Fruit fly (Drosophila melanogaster) whole organism, embryonic: ENCODE results near the gene CG5390.

Experiments used
- Atf6 ChIP-seq: fragments of 200-800 bp; sonication (Bioruptor generic); IDR thresholded peaks from 2 replicates; pipeline ENCODE4 v1.3.6; 2022; ENCODE audit warnings: missing biosample characterization, missing genetic modification characterization
- Bgb ChIP-seq: fragments of 200-800 bp; sonication (Bioruptor generic); IDR thresholded peaks from 2 replicates; pipeline ENCODE4 v1.3.6; 2022; ENCODE audit warnings: missing biosample characterization, missing genetic modification characterization; ENCODE audit not compliant: partially characterized antibody
- CG10209 ChIP-seq: fragments of 200-800 bp; sonication (Bioruptor generic); optimal IDR thresholded peaks from 3 replicates; lab custom pipeline; 2017; ENCODE audit warnings: missing biosample characterization, mild to moderate bottlenecking, missing genetic modification characterization, missing genetic modification reagents
- CG10321 ChIP-seq: fragments of 200-800 bp; sonication (Bioruptor generic); IDR thresholded peaks from 2 replicates; pipeline ENCODE4 v1.3.6; 2022; ENCODE audit warnings: missing biosample characterization, missing genetic modification characterization
- CG11723 ChIP-seq: fragments of 200-800 bp; sonication (Bioruptor generic); optimal IDR thresholded peaks from 2 replicates; lab custom pipeline; 2017; ENCODE audit warnings: missing biosample characterization, mild to moderate bottlenecking, missing genetic modification characterization
- CG12299 ChIP-seq: fragments of 200-800 bp; sonication (Bioruptor generic); optimal IDR thresholded peaks from 2 replicates; lab custom pipeline; 2018; ENCODE audit warnings: missing biosample characterization, mild to moderate bottlenecking, missing genetic modification characterization
- CG12942 ChIP-seq: fragments of 200-800 bp; sonication (Bioruptor generic); optimal IDR thresholded peaks from 3 replicates; lab custom pipeline; 2016; ENCODE audit warnings: missing biosample characterization, missing genetic modification characterization
- CG13775 ChIP-seq: fragments of 200-800 bp; sonication (Bioruptor generic); optimal IDR thresholded peaks from 3 replicates; lab custom pipeline; 2017; ENCODE audit warnings: missing biosample characterization, mild to moderate bottlenecking, missing genetic modification characterization
- CG16815 ChIP-seq: fragments of 200-800 bp; sonication (Bioruptor generic); optimal IDR thresholded peaks from 3 replicates; lab custom pipeline; 2017; ENCODE audit warnings: missing biosample characterization, mild to moderate bottlenecking, missing genetic modification characterization
- CG17612 ChIP-seq: fragments of 200-800 bp; sonication (Bioruptor generic); IDR thresholded peaks from 2 replicates; pipeline ENCODE4 v1.3.6; 2022; ENCODE audit warnings: missing biosample characterization, missing genetic modification characterization
- CG17802 ChIP-seq: fragments of 200-800 bp; sonication (Bioruptor generic); optimal IDR thresholded peaks from 2 replicates; lab custom pipeline; 2018; ENCODE audit warnings: missing biosample characterization, mild to moderate bottlenecking, missing genetic modification characterization, moderate library complexity
- CG17829 ChIP-seq: fragments of 200-800 bp; optimal IDR thresholded peaks from 2 replicates; lab custom pipeline; 2019; ENCODE audit warnings: missing biosample characterization, mild to moderate bottlenecking, missing genetic modification characterization, moderate library complexity
- CG18262 ChIP-seq: fragments of 200-800 bp; optimal IDR thresholded peaks from 3 replicates; lab custom pipeline; 2019; ENCODE audit warnings: missing biosample characterization, mild to moderate bottlenecking, missing genetic modification characterization, moderate library complexity
- CG2202 ChIP-seq: fragments of 200-800 bp; sonication (Bioruptor generic); optimal IDR thresholded peaks from 2 replicates; lab custom pipeline; 2018; ENCODE audit warnings: missing biosample characterization, mild to moderate bottlenecking, missing genetic modification characterization
- CG34224 ChIP-seq: fragments of 200-800 bp; sonication (Bioruptor generic); IDR thresholded peaks from 3 replicates; pipeline ENCODE4 v1.3.6; 2022; ENCODE audit warnings: missing biosample characterization, missing genetic modification characterization; ENCODE audit not compliant: partially characterized antibody
- CG3995 ChIP-seq: fragments of 200-800 bp; sonication (Bioruptor generic); optimal IDR thresholded peaks from 3 replicates; lab custom pipeline; 2016; ENCODE audit warnings: missing biosample characterization, missing genetic modification characterization
- CG4854 ChIP-seq: fragments of 200-800 bp; sonication (Bioruptor generic); optimal IDR thresholded peaks from 2 replicates; lab custom pipeline; 2016; ENCODE audit warnings: missing biosample characterization, missing genetic modification characterization, inconsistent platforms
- CG5180 ChIP-seq: fragments of 200-800 bp; sonication (Bioruptor generic); optimal IDR thresholded peaks from 3 replicates; lab custom pipeline; 2017; ENCODE audit warnings: missing biosample characterization, missing genetic modification characterization, mild to moderate bottlenecking, moderate library complexity, missing genetic modification reagents
- CG6654 ChIP-seq: fragments of 200-800 bp; sonication (Bioruptor generic); optimal IDR thresholded peaks from 2 replicates; lab custom pipeline; 2017; ENCODE audit warnings: missing biosample characterization, mild to moderate bottlenecking, missing genetic modification characterization
- CG7839 ChIP-seq: fragments of 200-800 bp; sonication (Bioruptor generic); optimal IDR thresholded peaks from 3 replicates; lab custom pipeline; 2018; ENCODE audit warnings: missing biosample characterization, mild to moderate bottlenecking, missing genetic modification characterization, moderate library complexity
- CG9609 ChIP-seq: fragments of 200-800 bp; sonication (Bioruptor generic); optimal IDR thresholded peaks from 3 replicates; lab custom pipeline; 2016; ENCODE audit warnings: missing biosample characterization, missing genetic modification characterization
- CG9727 ChIP-seq: fragments of 200-800 bp; sonication (Bioruptor generic); optimal IDR thresholded peaks from 3 replicates; lab custom pipeline; 2017; ENCODE audit warnings: missing biosample characterization, mild to moderate bottlenecking, missing genetic modification characterization
- CG9817 ChIP-seq: fragments of 200-800 bp; sonication (Bioruptor generic); optimal IDR thresholded peaks from 2 replicates; lab custom pipeline; 2018; ENCODE audit warnings: missing biosample characterization, mild to moderate bottlenecking, missing genetic modification characterization, moderate library complexity
- CHES-1-like ChIP-seq: fragments of 200-800 bp; sonication (Bioruptor generic); optimal IDR thresholded peaks from 2 replicates; lab custom pipeline; 2016; ENCODE audit warnings: missing biosample characterization, missing genetic modification characterization
- CoRest ChIP-seq: fragments of 200-800 bp; sonication (Bioruptor generic); optimal IDR thresholded peaks from 3 replicates; lab custom pipeline; 2018; ENCODE audit warnings: missing biosample characterization, mild to moderate bottlenecking, missing genetic modification characterization, moderate library complexity
- HLH4C ChIP-seq: fragments of 200-800 bp; sonication (Bioruptor generic); IDR thresholded peaks from 3 replicates; pipeline ENCODE4 v1.3.6; 2022; ENCODE audit warnings: missing biosample characterization, missing genetic modification characterization; ENCODE audit not compliant: partially characterized antibody
- Hey ChIP-seq: fragments of 200-800 bp; sonication (Bioruptor generic); optimal IDR thresholded peaks from 3 replicates; lab custom pipeline; 2018; ENCODE audit warnings: missing biosample characterization, mild to moderate bottlenecking, missing genetic modification characterization
- Hr3 ChIP-seq: fragments of 200-800 bp; sonication (Bioruptor generic); optimal IDR thresholded peaks from 3 replicates; lab custom pipeline; 2016; ENCODE audit warnings: missing biosample characterization, missing genetic modification characterization
- Hr39 ChIP-seq: fragments of >200 bp; optimal IDR thresholded peaks from 2 replicates; lab custom pipeline; 2017
- MESR4 ChIP-seq: fragments of 200-800 bp; sonication (Bioruptor generic); optimal IDR thresholded peaks from 2 replicates; lab custom pipeline; 2018; ENCODE audit warnings: missing biosample characterization, mild to moderate bottlenecking, missing genetic modification characterization, moderate library complexity
- Mad ChIP-seq: fragments of 200-800 bp; sonication (Bioruptor generic); optimal IDR thresholded peaks from 2 replicates; lab custom pipeline; 2016; ENCODE audit warnings: missing biosample characterization, missing genetic modification characterization
- Mes4 ChIP-seq: fragments of 200-800 bp; sonication (Bioruptor generic); optimal IDR thresholded peaks from 2 replicates; lab custom pipeline; 2016; ENCODE audit warnings: missing biosample characterization, missing genetic modification characterization
- NK7.1 ChIP-seq: fragments of 200-800 bp; sonication (Bioruptor generic); optimal IDR thresholded peaks from 3 replicates; lab custom pipeline; 2016; ENCODE audit warnings: missing biosample characterization, missing genetic modification characterization
- Nf-YA ChIP-seq: fragments of 200-800 bp; sonication (Bioruptor generic); IDR thresholded peaks from 2 replicates; pipeline ENCODE4 v1.3.6; 2022; ENCODE audit warnings: missing biosample characterization, missing genetic modification characterization
- Six4 ChIP-seq: fragments of 200-800 bp; sonication (Bioruptor generic); optimal IDR thresholded peaks from 2 replicates; lab custom pipeline; 2016; ENCODE audit warnings: missing biosample characterization, missing genetic modification characterization
- Spps ChIP-seq: fragments of 200-800 bp; sonication (Bioruptor generic); optimal IDR thresholded peaks from 2 replicates; lab custom pipeline; 2018; ENCODE audit warnings: missing biosample characterization, mild to moderate bottlenecking, missing genetic modification characterization
- Ssrp ChIP-seq: fragments of 200-800 bp; sonication (Bioruptor generic); optimal IDR thresholded peaks from 2 replicates; lab custom pipeline; 2018; ENCODE audit warnings: missing biosample characterization, mild to moderate bottlenecking, missing genetic modification characterization, moderate library complexity
- Vsx1 ChIP-seq: fragments of 200-800 bp; sonication (Bioruptor generic); optimal IDR thresholded peaks from 2 replicates; lab custom pipeline; 2017; ENCODE audit warnings: missing biosample characterization, mild to moderate bottlenecking, missing genetic modification characterization, missing genetic modification reagents
- disco-r ChIP-seq: fragments of 200-800 bp; sonication (Bioruptor generic); optimal IDR thresholded peaks from 2 replicates; lab custom pipeline; 2016; ENCODE audit warnings: missing biosample characterization, missing genetic modification characterization
- dm ChIP-seq: fragments of 200-800 bp; sonication (Bioruptor generic); optimal IDR thresholded peaks from 3 replicates; lab custom pipeline; 2016; ENCODE audit warnings: missing biosample characterization, missing genetic modification characterization
- fd96Cb ChIP-seq: fragments of 200-800 bp; sonication (Bioruptor generic); optimal IDR thresholded peaks from 2 replicates; lab custom pipeline; 2018; ENCODE audit warnings: missing biosample characterization, mild to moderate bottlenecking, missing genetic modification characterization, moderate library complexity
- fru ChIP-seq: fragments of >200 bp; optimal IDR thresholded peaks from 2 replicates; lab custom pipeline; 2017
- gfzf ChIP-seq: fragments of 200-800 bp; sonication (Bioruptor generic); optimal IDR thresholded peaks from 2 replicates; lab custom pipeline; 2016; ENCODE audit warnings: missing biosample characterization, mild to moderate bottlenecking, missing genetic modification characterization, moderate library complexity
- gsb ChIP-seq: fragments of 200-800 bp; sonication (Bioruptor generic); IDR thresholded peaks from 2 replicates; pipeline ENCODE4 v1.3.6; 2022; ENCODE audit warnings: missing biosample characterization, missing genetic modification characterization
- lilli ChIP-seq: fragments of 200-800 bp; sonication (Bioruptor generic); optimal IDR thresholded peaks from 3 replicates; lab custom pipeline; 2016; ENCODE audit warnings: missing biosample characterization, missing genetic modification characterization
- nerfin-1 ChIP-seq: fragments of 200-800 bp; sonication (Bioruptor generic); optimal IDR thresholded peaks from 3 replicates; lab custom pipeline; 2019; ENCODE audit warnings: missing biosample characterization, mild to moderate bottlenecking, missing genetic modification characterization, moderate library complexity
- tap ChIP-seq: fragments of 200-800 bp; optimal IDR thresholded peaks from 3 replicates; lab custom pipeline; 2019; ENCODE audit warnings: missing biosample characterization, mild to moderate bottlenecking, missing genetic modification characterization, moderate library complexity
- unpg ChIP-seq: fragments of 200-800 bp; sonication (Bioruptor generic); optimal IDR thresholded peaks from 3 replicates; lab custom pipeline; 2018; ENCODE audit warnings: missing biosample characterization, mild to moderate bottlenecking, missing genetic modification characterization, moderate library complexity
- zfh1 ChIP-seq: fragments of 200-800 bp; sonication (Bioruptor generic); IDR thresholded peaks from 3 replicates; pipeline ENCODE4 v1.3.6; 2022; ENCODE audit warnings: missing biosample characterization, missing genetic modification characterization

The CG5390 gene

dm6 chr2L:10306518-10307260 lies at the start of gene CG5390, which contains the start of gene CG4968 (continued):
- no peak for TF ChIP-seq Hey (tag; lab: Kevin White, UChicago)
- TF ChIP-seq CG18262, result peak; percentile 69
- no peak for TF ChIP-seq CG5180 (GFP tag; lab: Kevin White, UChicago)
- TF ChIP-seq CG9817 (tag; lab: Kevin White, UChicago), result no peak
- no peak for TF ChIP-seq CG9609
- TF ChIP-seq CHES-1-like, result no peak
- TF ChIP-seq Bgb (GFP tag; lab: Robert Waterston, UW), result peak; percentile 31; the same call in 1 of the 2 replicates
- no peak for TF ChIP-seq CG17612
- no peak for TF ChIP-seq CG4854 (GFP tag; lab: Kevin White, UChicago)
- TF ChIP-seq MESR4 (GFP tag; lab: Kevin White, UChicago), result peak; percentile 81
- no peak for TF ChIP-seq Mes4 (GFP tag; lab: Kevin White, UChicago)
- peak; percentile 65 for TF ChIP-seq lilli (GFP tag; lab: Kevin White, UChicago)
- no peak for TF ChIP-seq tap (tag; lab: Kevin White, UChicago)
- peak; percentile 55 for TF ChIP-seq CG13775
- peak; percentile 12 for TF ChIP-seq CG16815 (GFP tag; lab: Kevin White, UChicago)
- no peak for TF ChIP-seq dm
- no peak for TF ChIP-seq gsb
- peak; percentile 57 for TF ChIP-seq Vsx1
- peak; percentile 17 for TF ChIP-seq CG2202
- TF ChIP-seq Ssrp (tag; lab: Kevin White, UChicago), result peak; percentile 49
- peak; percentile 79 for TF ChIP-seq CoRest (tag; lab: Kevin White, UChicago)
- TF ChIP-seq Mad (GFP tag; lab: Kevin White, UChicago), result peak; percentile 14
- 0 out of 3 replicates have a peak, but pooled peaks have one; percentile 48 for TF ChIP-seq zfh1 (GFP tag; lab: Robert Waterston, UW)
- peak; percentile 60 for TF ChIP-seq nerfin-1 (tag; lab: Kevin White, UChicago)
- no peak for TF ChIP-seq Hr39 (lab: Kevin White, UChicago)
- TF ChIP-seq Nf-YA, result peak; percentile 47; the same call in 1 of the 2 replicates
- TF ChIP-seq CG10321 (GFP tag; lab: Robert Waterston, UW), result 0 out of 2 replicates have a peak, but pooled peaks have one; percentile 27
- TF ChIP-seq CG34224 (GFP tag; lab: Robert Waterston, UW), result peak; percentile 51; the same call in 2 of the 3 replicates
- TF ChIP-seq CG9727, result peak; percentile 52
- no peak for TF ChIP-seq CG6654 (GFP tag; lab: Kevin White, UChicago)
- no peak for TF ChIP-seq NK7.1 (GFP tag; lab: Kevin White, UChicago)
- peak; percentile 48; the same call in 1 of the 3 replicates for TF ChIP-seq HLH4C (GFP tag; lab: Robert Waterston, UW)
- TF ChIP-seq CG17802, result peak; percentile 7
- TF ChIP-seq Hr3, result peak; percentile 52
- peak; percentile 44 for TF ChIP-seq Spps (tag; lab: Kevin White, UChicago)
- peak; percentile 35 for TF ChIP-seq CG3995 (GFP tag; lab: Kevin White, UChicago)
- peak; percentile 10 for TF ChIP-seq disco-r (GFP tag; lab: Kevin White, UChicago)
- TF ChIP-seq unpg (GFP tag; lab: Kevin White, UChicago), result peak; percentile 81
- TF ChIP-seq CG10209 (GFP tag; lab: Kevin White, UChicago), result peak; percentile 59
- TF ChIP-seq Six4 (GFP tag; lab: Kevin White, UChicago), result peak; percentile 18
- TF ChIP-seq CG17829 (tag; lab: Kevin White, UChicago), result peak; percentile 79
- peak; percentile 73 for TF ChIP-seq CG12299 (tag; lab: Kevin White, UChicago)
- peak; percentile 52 for TF ChIP-seq CG12942
- peak; percentile 50 for TF ChIP-seq CG11723
- peak; percentile 50 for TF ChIP-seq fd96Cb (tag; lab: Kevin White, UChicago)
- TF ChIP-seq CG7839, result no peak
- peak; percentile 75; the same call in 1 of the 2 replicates for TF ChIP-seq Atf6 (GFP tag; lab: Robert Waterston, UW)
- no peak for TF ChIP-seq fru (lab: Kevin White, UChicago)
- TF ChIP-seq gfzf, result peak; percentile 33
